Worm (Caenorhabditis elegans): ENCODE measurements around the gene nhr-221.

Gene nhr-221

ce11 chrV:3530403-3530802, 4.8 kb downstream of the nhr-221 start, which contains the start of gene srbc-66:
Gene srbc-66, plus strand, starts transcription at chrV:3530703.
- TF ChIP-seq egl-27 (tag; optimal IDR thresholded peaks at IDR 0.05) (no peak), fkh-8 (tag; optimal IDR thresholded peaks at IDR 0.05) (peak; percentile 35), efl-3 (GFP tag; optimal IDR thresholded peaks at IDR 0.05) (no peak)

ce11 chrV:3526882-3527281, 8.3 kb downstream of the nhr-221 start, which contains the start of gene str-260:
Gene str-260, plus strand, starts transcription at chrV:3527182.
- TF ChIP-seq pqm-1 (tag; optimal IDR thresholded peaks at IDR 0.05): no peak
- TF ChIP-seq aha-1 (tag; optimal IDR thresholded peaks at IDR 0.05): no peak
- no peak for TF ChIP-seq nhr-76 (tag; optimal IDR thresholded peaks at IDR 0.05)
- no peak for TF ChIP-seq unc-30 (tag; optimal IDR thresholded peaks at IDR 0.05)
- TF ChIP-seq mab-9 (GFP tag; IDR thresholded peaks at IDR 0.05): no peak
- no peak for TF ChIP-seq ama-1 (optimal IDR thresholded peaks at IDR 0.05)
- no peak for TF ChIP-seq sup-37 (GFP tag; optimal IDR thresholded peaks at IDR 0.05)
- no peak for TF ChIP-seq grh-1 (GFP tag; IDR thresholded peaks at IDR 0.05)
- no peak for TF ChIP-seq ztf-4 (tag; optimal IDR thresholded peaks at IDR 0.05)
- TF ChIP-seq sox-4 (tag; optimal IDR thresholded peaks at IDR 0.05): no peak
- no peak for TF ChIP-seq lin-14 (GFP tag; optimal IDR thresholded peaks at IDR 0.05)
- TF ChIP-seq xbp-1 (tag; optimal IDR thresholded peaks at IDR 0.05): no peak
- no peak for TF ChIP-seq nhr-11 (tag; optimal IDR thresholded peaks at IDR 0.05)
- TF ChIP-seq nhr-77 (tag; optimal IDR thresholded peaks at IDR 0.05): no peak

- TF ChIP-seq irx-1 (tag; optimal IDR thresholded peaks at IDR 0.05) (no peak), snpc-4 (tag; optimal IDR thresholded peaks at IDR 0.05) (no peak), lin-35 (GFP tag; optimal IDR thresholded peaks at IDR 0.05) (no peak)
Observed at ce11 chrV:3524970-3525369, 10.2 kb downstream of the nhr-221 start, which contains the start of gene T24A6.7. Gene T24A6.7, plus strand, starts transcription at chrV:3525270.

- TF ChIP-seq efl-1 (optimal IDR thresholded peaks at IDR 0.05) (no peak), efl-1 (GFP tag; optimal IDR thresholded peaks at IDR 0.05 in 1 of 2) (no peak), elt-2 (tag; optimal IDR thresholded peaks at IDR 0.05) (peak; percentile 37)
Observed at ce11 chrV:3523262-3523661, 11.9 kb downstream of the nhr-221 start, which contains the start of gene irg-1. Gene irg-1, plus strand, starts transcription at chrV:3523587.

- TF ChIP-seq lin-39 (tag; optimal IDR thresholded peaks at IDR 0.05): no peak
- no peak for TF ChIP-seq ztf-4 (tag; optimal IDR thresholded peaks at IDR 0.05)
- TF ChIP-seq fkh-8 (tag; optimal IDR thresholded peaks at IDR 0.05): no peak
- TF ChIP-seq elt-2 (tag; optimal IDR thresholded peaks at IDR 0.05): no peak
- no peak for TF ChIP-seq sox-4 (tag; optimal IDR thresholded peaks at IDR 0.05)
- no peak for TF ChIP-seq elt-3 (tag; optimal IDR thresholded peaks at IDR 0.05)
- no peak for TF ChIP-seq sup-37 (GFP tag; optimal IDR thresholded peaks at IDR 0.05)
- no peak for TF ChIP-seq C04F5.9 (tag; optimal IDR thresholded peaks at IDR 0.05)
- no peak for TF ChIP-seq nhr-28 (tag; optimal IDR thresholded peaks at IDR 0.05)
- no peak for TF ChIP-seq unc-30 (tag; optimal IDR thresholded peaks at IDR 0.05)
- TF ChIP-seq alr-1 (tag; optimal IDR thresholded peaks at IDR 0.05; ENCODE audit: borderline replicate concordance): no peak
- TF ChIP-seq isw-1 (GFP tag; IDR thresholded peaks at IDR 0.05): no peak
- TF ChIP-seq nhr-84 (tag; optimal IDR thresholded peaks at IDR 0.05): no peak
- TF ChIP-seq nhr-12 (tag; optimal IDR thresholded peaks at IDR 0.05): no peak
- TF ChIP-seq nhr-47 (tag; optimal IDR thresholded peaks at IDR 0.05): no peak
- no peak for TF ChIP-seq xbp-1 (tag; optimal IDR thresholded peaks at IDR 0.05)
- TF ChIP-seq ets-5 (GFP tag; IDR thresholded peaks at IDR 0.05): no peak
Observed at ce11 chrV:3517889-3518288, 17.3 kb downstream of the nhr-221 start, which contains the start of gene str-227. Gene str-227, plus strand, starts transcription at chrV:3518189.

ce11 chrV:3512381-3512780, 22.8 kb downstream of the nhr-221 start, which contains the start of gene str-226:
Gene str-226, plus strand, starts transcription at chrV:3512681.
- no peak for TF ChIP-seq C34B4.2 (tag; optimal IDR thresholded peaks at IDR 0.05)
- no peak for TF ChIP-seq lin-13 (GFP tag; optimal IDR thresholded peaks at IDR 0.05)
- no peak for TF ChIP-seq egl-27 (tag; optimal IDR thresholded peaks at IDR 0.05)
- TF ChIP-seq xbp-1 (tag; optimal IDR thresholded peaks at IDR 0.05): no peak
- TF ChIP-seq unc-30 (tag; optimal IDR thresholded peaks at IDR 0.05): no peak
- TF ChIP-seq ceh-63 (GFP tag; optimal IDR thresholded peaks at IDR 0.05): no peak
- no peak for TF ChIP-seq grh-1 (GFP tag; IDR thresholded peaks at IDR 0.05)
- no peak for TF ChIP-seq nhr-85 (tag)
- TF ChIP-seq pqm-1 (tag; optimal IDR thresholded peaks at IDR 0.05): no peak
- no peak for TF ChIP-seq jun-1 (tag; optimal IDR thresholded peaks at IDR 0.05)
- TF ChIP-seq rnt-1 (tag; optimal IDR thresholded peaks at IDR 0.05): no peak
